Fruit fly (Drosophila melanogaster) whole organism, pupa: ENCODE results near the gene CG32409.

Experiments
- CG10348 ChIP-seq: fragments of 200-800 bp; sonication (Bioruptor generic); IDR thresholded peaks from 2 replicates; pipeline ENCODE4 v1.3.6; 2022; ENCODE audit warnings: missing biosample characterization, missing genetic modification characterization
- CG12605 ChIP-seq: fragments of 200-800 bp; sonication (Bioruptor generic); IDR thresholded peaks from 2 replicates; pipeline ENCODE4 v1.3.6; 2022; ENCODE audit warnings: missing biosample characterization, missing genetic modification characterization
- CG13204 ChIP-seq: fragments of 200-800 bp; sonication (Bioruptor generic); optimal IDR thresholded peaks from 2 replicates; lab custom pipeline; 2018; ENCODE audit warnings: missing biosample characterization, mild to moderate bottlenecking, missing genetic modification characterization, moderate library complexity
- CG14655 ChIP-seq: fragments of 200-800 bp; sonication (Bioruptor generic); optimal IDR thresholded peaks from 3 replicates; lab custom pipeline; 2017; ENCODE audit warnings: mild to moderate bottlenecking, missing biosample characterization, missing genetic modification reagents, missing genetic modification characterization
- CG15710 ChIP-seq: fragments of 200-800 bp; sonication (Bioruptor generic); optimal IDR thresholded peaks from 2 replicates; lab custom pipeline; 2018; ENCODE audit warnings: missing biosample characterization, mild to moderate bottlenecking, missing genetic modification characterization, moderate library complexity
- CG17806 ChIP-seq: fragments of 200-800 bp; sonication (Bioruptor generic); optimal IDR thresholded peaks from 2 replicates; lab custom pipeline; 2018; ENCODE audit warnings: missing biosample characterization, mild to moderate bottlenecking, missing genetic modification characterization, moderate library complexity
- CG34367 ChIP-seq: fragments of 200-800 bp; sonication (Bioruptor generic); optimal IDR thresholded peaks from 2 replicates; lab custom pipeline; 2018; ENCODE audit warnings: missing biosample characterization, mild to moderate bottlenecking, missing genetic modification characterization
- CG4496 ChIP-seq: fragments of 200-800 bp; sonication (Bioruptor generic); IDR thresholded peaks from 3 replicates; pipeline ENCODE4 v1.3.6; 2022; ENCODE audit warnings: missing biosample characterization, missing genetic modification characterization
- CG8159 ChIP-seq: fragments of 200-800 bp; sonication (Bioruptor generic); optimal IDR thresholded peaks from 3 replicates; lab custom pipeline; 2018; ENCODE audit warnings: missing biosample characterization, mild to moderate bottlenecking, missing genetic modification characterization, moderate library complexity
- CG8301 ChIP-seq: fragments of 200-800 bp; sonication (Bioruptor generic); optimal IDR thresholded peaks from 2 replicates; lab custom pipeline; 2018; ENCODE audit warnings: missing biosample characterization, mild to moderate bottlenecking, missing genetic modification characterization
- CG9948 ChIP-seq: fragments of 200-800 bp; sonication (Bioruptor generic); optimal IDR thresholded peaks from 2 replicates; lab custom pipeline; 2018; ENCODE audit warnings: missing biosample characterization, mild to moderate bottlenecking, missing genetic modification characterization, moderate library complexity
- D1 ChIP-seq: fragments of 200-800 bp; sonication (Bioruptor generic); optimal IDR thresholded peaks from 2 replicates; lab custom pipeline; 2018; ENCODE audit warnings: missing biosample characterization, mild to moderate bottlenecking, missing genetic modification characterization, moderate library complexity
- EcR ChIP-seq: fragments of 200-800 bp; sonication (Bioruptor generic); optimal IDR thresholded peaks from 3 replicates; lab custom pipeline; 2019; ENCODE audit warnings: missing biosample characterization, missing genetic modification characterization, mild to moderate bottlenecking, moderate library complexity, missing genetic modification reagents
- Ets98B ChIP-seq: fragments of 200-800 bp; sonication (Bioruptor generic); IDR thresholded peaks from 2 replicates; pipeline ENCODE4 v1.3.6; 2022; ENCODE audit warnings: missing biosample characterization, missing genetic modification characterization
- Pif1A ChIP-seq: fragments of 200-800 bp; sonication (Bioruptor generic); optimal IDR thresholded peaks from 3 replicates; lab custom pipeline; 2016; ENCODE audit warnings: missing biosample characterization, missing genetic modification characterization
- Pif1B ChIP-seq: fragments of 200-800 bp; sonication (Bioruptor generic); optimal IDR thresholded peaks from 3 replicates; lab custom pipeline; 2016; ENCODE audit warnings: missing biosample characterization, missing genetic modification characterization
- Snoo ChIP-seq: fragments of 200-800 bp; sonication (Bioruptor generic); optimal IDR thresholded peaks from 3 replicates; lab custom pipeline; 2017; ENCODE audit warnings: missing biosample characterization, mild to moderate bottlenecking, missing genetic modification characterization, inconsistent platforms
- fd96Ca ChIP-seq: fragments of 200-800 bp; sonication (Bioruptor generic); IDR thresholded peaks from 3 replicates; pipeline ENCODE4 v1.3.6; 2022; ENCODE audit warnings: missing biosample characterization, missing genetic modification characterization
- gl ChIP-seq: fragments of 200-800 bp; sonication (Bioruptor generic); optimal IDR thresholded peaks from 2 replicates; lab custom pipeline; 2018; ENCODE audit warnings: missing biosample characterization, mild to moderate bottlenecking, missing genetic modification characterization
- rn ChIP-seq: fragments of 200-800 bp; sonication (Bioruptor generic); IDR thresholded peaks from 2 replicates; pipeline ENCODE4 v1.3.6; 2022; ENCODE audit warnings: missing biosample characterization, missing genetic modification characterization

Gene CG32409

DNA sequence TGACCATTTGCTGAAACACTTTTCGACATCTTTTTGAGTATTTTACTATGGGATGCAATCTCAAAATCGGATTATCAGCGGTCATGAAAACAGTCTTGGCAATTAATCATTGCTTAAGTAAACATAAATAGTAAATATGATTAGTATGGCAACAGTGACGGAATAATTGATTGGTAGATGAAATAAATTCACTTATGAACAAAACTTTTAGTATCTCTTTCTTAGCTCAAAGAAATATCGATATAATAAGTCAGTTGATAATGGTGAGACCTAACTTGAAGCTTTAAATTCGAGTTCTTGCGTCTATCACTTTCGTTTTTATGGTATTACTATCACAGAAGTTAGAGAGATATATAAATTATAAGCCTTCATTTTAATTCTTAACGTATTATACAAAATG lies 28.1 kb upstream of the CG32409 start, which contains the start of gene CG5568:
TSS of gene CG5568 (plus strand) at position 301 of the 400 bp plus-strand sequence.
- no peak for TF ChIP-seq Pif1B (GFP tag; lab: Kevin White, UChicago)
- no peak for TF ChIP-seq CG15710 (tag; lab: Kevin White, UChicago)
- no peak for TF ChIP-seq CG12605 (GFP tag; lab: Robert Waterston, UW)
- no peak for TF ChIP-seq D1 (tag; lab: Kevin White, UChicago)
- TF ChIP-seq CG13204 = no peak
- no peak for TF ChIP-seq CG8301 (tag; lab: Kevin White, UChicago)
- no peak for TF ChIP-seq Ets98B (GFP tag; lab: Robert Waterston, UW)
- TF ChIP-seq CG14655 = no peak
- TF ChIP-seq fd96Ca (GFP tag; lab: Robert Waterston, UW) = no peak
- TF ChIP-seq gl (tag; lab: Kevin White, UChicago) = no peak
- TF ChIP-seq CG8159 (tag; lab: Kevin White, UChicago) = no peak
- no peak for TF ChIP-seq CG9948 (tag; lab: Kevin White, UChicago)
- no peak for TF ChIP-seq CG10348 (GFP tag; lab: Robert Waterston, UW)
- no peak for TF ChIP-seq CG34367 (tag; lab: Kevin White, UChicago)
- no peak for TF ChIP-seq EcR (GFP tag; lab: Kevin White, UChicago)
- TF ChIP-seq, all 21 proteins: peak for 0

dm6 chr3L:5873011-5873410 lies 26.3 kb upstream of the CG32409 start, which contains the start of gene CG18586:
TSS of gene CG18586 (plus strand) at chr3L:5873311.
- TF ChIP-seq CG9948 (tag; lab: Kevin White, UChicago) = no peak
- TF ChIP-seq Snoo (tag; lab: Kevin White, UChicago) = no peak
- no peak for TF ChIP-seq CG15710 (tag; lab: Kevin White, UChicago)

DNA sequence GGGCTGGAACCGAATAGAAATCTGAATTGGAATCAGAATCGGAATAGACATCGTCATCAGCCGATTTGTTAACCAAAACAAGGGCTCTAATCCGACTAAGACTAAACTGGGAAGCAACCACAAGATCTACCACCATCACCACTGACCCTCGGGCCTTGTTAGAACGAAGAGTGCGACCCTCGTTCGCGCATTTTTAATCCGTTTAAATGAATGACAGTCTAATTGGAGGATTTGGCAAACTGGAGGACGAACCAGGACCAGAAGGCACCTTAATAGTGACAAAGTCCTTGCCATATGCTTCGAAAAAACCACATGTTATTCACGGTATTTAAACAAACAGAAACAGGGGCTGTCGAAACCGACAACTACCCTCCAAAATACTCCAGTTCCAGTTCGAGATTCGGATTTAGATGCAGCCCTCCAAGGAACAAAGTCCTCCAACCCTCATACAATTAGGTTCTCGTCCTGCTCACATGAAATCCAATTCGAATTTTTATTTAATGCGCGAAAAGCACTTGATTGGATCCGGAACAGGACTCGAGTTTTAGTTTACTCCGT lies 20.5 kb upstream of the CG32409 start:
- TF ChIP-seq Pif1B (GFP tag; lab: Kevin White, UChicago) (no peak), Pif1A (no peak), gl (tag; lab: Kevin White, UChicago) (no peak), EcR (GFP tag; lab: Kevin White, UChicago) (no peak), fd96Ca (GFP tag; lab: Robert Waterston, UW) (no peak), CG13204 (no peak), CG4496 (GFP tag; lab: Robert Waterston, UW) (no peak), CG15710 (tag; lab: Kevin White, UChicago) (no peak), Snoo (tag; lab: Kevin White, UChicago) (no peak), rn (GFP tag; lab: Robert Waterston, UW) (no peak), CG10348 (GFP tag; lab: Robert Waterston, UW) (no peak), CG9948 (tag; lab: Kevin White, UChicago) (no peak), CG12605 (GFP tag; lab: Robert Waterston, UW) (no peak), D1 (tag; lab: Kevin White, UChicago) (no peak), CG14655 (no peak), CG34367 (tag; lab: Kevin White, UChicago) (no peak), CG17806 (tag; lab: Kevin White, UChicago) (no peak)

- TF ChIP-seq CG15710 (tag; lab: Kevin White, UChicago) (no peak), Pif1A (peak; percentile 20)
Observed at dm6 chr3L:5881310-5882208, 17.8 kb upstream of the CG32409 start.

- TF ChIP-seq CG17806 (tag; lab: Kevin White, UChicago) = no peak
- no peak for TF ChIP-seq CG10348 (GFP tag; lab: Robert Waterston, UW)
- TF ChIP-seq D1 (tag; lab: Kevin White, UChicago) = no peak
- no peak for TF ChIP-seq CG4496 (GFP tag; lab: Robert Waterston, UW)
- no peak for TF ChIP-seq CG15710 (tag; lab: Kevin White, UChicago)
- no peak for TF ChIP-seq CG9948 (tag; lab: Kevin White, UChicago)
- TF ChIP-seq CG34367 (tag; lab: Kevin White, UChicago) = no peak
- TF ChIP-seq CG8301 (tag; lab: Kevin White, UChicago) = no peak
Observed at dm6 chr3L:5882209-5882403, 17.2 kb upstream of the CG32409 start, which contains the start of gene CG13287. TSS of gene CG13287 (plus strand) at chr3L:5882304.

- no peak for TF ChIP-seq Snoo (tag; lab: Kevin White, UChicago)
- no peak for TF ChIP-seq CG8159 (tag; lab: Kevin White, UChicago)
- no peak for TF ChIP-seq Pif1B (GFP tag; lab: Kevin White, UChicago)
- TF ChIP-seq, all 21 proteins: peak for 0
Observed at dm6 chr3L:5884735-5885134, 14.6 kb upstream of the CG32409 start.

DNA sequence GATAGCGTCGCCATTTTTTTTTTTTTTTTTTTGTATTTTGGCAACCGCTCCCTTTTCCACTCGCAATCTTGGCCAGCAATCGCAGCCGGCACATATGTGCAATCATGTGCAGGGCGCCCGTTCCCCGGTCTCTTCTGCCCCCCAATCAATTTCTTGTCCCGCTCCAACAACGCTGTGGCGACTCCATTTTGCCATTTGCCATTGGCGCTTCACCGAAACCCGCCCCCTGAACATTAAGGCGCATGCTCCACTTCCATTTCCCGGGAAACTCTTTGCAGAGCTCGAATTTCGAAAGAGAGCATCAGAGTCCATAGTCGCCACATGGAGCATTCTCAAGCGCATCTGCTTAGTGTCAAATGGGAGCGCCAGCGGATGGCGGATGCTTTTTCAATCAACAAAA lies 8.2 kb upstream of the CG32409 start:
- TF ChIP-seq CG14655 (no peak), CG4496 (GFP tag; lab: Robert Waterston, UW) (no peak), CG15710 (tag; lab: Kevin White, UChicago) (no peak), CG13204 (no peak), D1 (tag; lab: Kevin White, UChicago) (no peak), Pif1A (no peak)
- TF ChIP-seq, all 21 proteins: peak for 0
